Fruit fly (Drosophila melanogaster) whole organism, embryonic: ENCODE measurements around the gene CG9581.
A peak's percentile ranks its signal among the peaks of the same experiment; 100 is the strongest.

Source experiments
- Asciz ChIP-seq: fragments of 200-800 bp; sonication (Bioruptor generic); optimal IDR thresholded peaks from 2 replicates; lab custom pipeline; 2017; ENCODE audit warnings: missing biosample characterization, mild to moderate bottlenecking, missing genetic modification characterization, missing genetic modification reagents
- B-H2 ChIP-seq: fragments of 200-800 bp; sonication (Bioruptor generic); optimal IDR thresholded peaks from 2 replicates; lab custom pipeline; 2018; ENCODE audit warnings: missing biosample characterization, mild to moderate bottlenecking, missing genetic modification characterization
- CG13287 ChIP-seq: fragments of 200-800 bp; sonication (Bioruptor generic); IDR thresholded peaks from 2 replicates; pipeline ENCODE4 v1.3.6; 2022; ENCODE audit warnings: missing biosample characterization, missing genetic modification characterization; ENCODE audit not compliant: partially characterized antibody
- CG14050 ChIP-seq: fragments of 200-800 bp; sonication (Bioruptor generic); IDR thresholded peaks from 3 replicates; pipeline ENCODE4 v1.3.6; 2022; ENCODE audit warnings: missing biosample characterization, missing genetic modification characterization
- CG1529 ChIP-seq: fragments of 200-800 bp; sonication (Bioruptor generic); optimal IDR thresholded peaks from 3 replicates; lab custom pipeline; 2018; ENCODE audit warnings: missing biosample characterization, missing genetic modification characterization
- CG1647 ChIP-seq: fragments of 200-800 bp; sonication (Bioruptor generic); optimal IDR thresholded peaks from 3 replicates; lab custom pipeline; 2016; ENCODE audit warnings: missing biosample characterization, missing genetic modification characterization
- CG18262 ChIP-seq: fragments of 200-800 bp; optimal IDR thresholded peaks from 3 replicates; lab custom pipeline; 2019; ENCODE audit warnings: missing biosample characterization, mild to moderate bottlenecking, missing genetic modification characterization, moderate library complexity
- CG30403 ChIP-seq: fragments of 200-800 bp; sonication (Bioruptor generic); optimal IDR thresholded peaks from 3 replicates; lab custom pipeline; 2016; ENCODE audit warnings: missing biosample characterization, missing genetic modification characterization
- CG31224 ChIP-seq: fragments of 200-800 bp; sonication (Bioruptor generic); IDR thresholded peaks from 2 replicates; pipeline ENCODE4 v1.3.6; 2022; ENCODE audit warnings: missing biosample characterization, missing genetic modification characterization
- CG32767 ChIP-seq: fragments of 200-800 bp; sonication (Bioruptor generic); IDR thresholded peaks from 2 replicates; pipeline ENCODE4 v1.3.6; 2022; ENCODE audit warnings: missing biosample characterization, missing genetic modification characterization
- CG34224 ChIP-seq: fragments of 200-800 bp; sonication (Bioruptor generic); IDR thresholded peaks from 3 replicates; pipeline ENCODE4 v1.3.6; 2022; ENCODE audit warnings: missing biosample characterization, missing genetic modification characterization; ENCODE audit not compliant: partially characterized antibody
- CG3847 ChIP-seq: fragments of 200-800 bp; sonication (Bioruptor generic); IDR thresholded peaks from 2 replicates; pipeline ENCODE4 v1.3.6; 2022; ENCODE audit warnings: missing biosample characterization, missing genetic modification characterization
- CG42726 ChIP-seq: fragments of 200-800 bp; sonication (Bioruptor generic); IDR thresholded peaks from 2 replicates; pipeline ENCODE4 v1.3.6; 2022; ENCODE audit warnings: missing biosample characterization, missing genetic modification characterization; ENCODE audit not compliant: partially characterized antibody
- CG6272 ChIP-seq: fragments of 200-800 bp; sonication (Bioruptor generic); IDR thresholded peaks from 2 replicates; pipeline ENCODE4 v1.3.6; 2022; ENCODE audit warnings: missing biosample characterization, missing genetic modification characterization
- CG6683 ChIP-seq: fragments of 200-800 bp; sonication (Bioruptor generic); optimal IDR thresholded peaks from 2 replicates; lab custom pipeline; 2017; ENCODE audit warnings: missing biosample characterization, mild to moderate bottlenecking, missing genetic modification characterization, missing genetic modification reagents
- CG7556 ChIP-seq: fragments of 200-800 bp; sonication (Bioruptor generic); optimal IDR thresholded peaks from 2 replicates; lab custom pipeline; 2017; ENCODE audit warnings: missing biosample characterization, mild to moderate bottlenecking, missing genetic modification characterization
- CG7928 ChIP-seq: fragments of 200-800 bp; sonication (Bioruptor generic); optimal IDR thresholded peaks from 2 replicates; lab custom pipeline; 2017; ENCODE audit warnings: missing biosample characterization, mild to moderate bottlenecking, missing genetic modification characterization
- CG7963 ChIP-seq: fragments of 200-800 bp; sonication (Bioruptor generic); IDR thresholded peaks from 3 replicates; pipeline ENCODE4 v1.3.6; 2022; ENCODE audit warnings: missing biosample characterization, missing genetic modification characterization; ENCODE audit not compliant: partially characterized antibody
- CG8388 ChIP-seq: fragments of 200-800 bp; sonication (Bioruptor generic); optimal IDR thresholded peaks from 2 replicates; lab custom pipeline; 2019; ENCODE audit warnings: missing biosample characterization, mild to moderate bottlenecking, missing genetic modification characterization, moderate library complexity
- CG9609 ChIP-seq: fragments of 200-800 bp; sonication (Bioruptor generic); optimal IDR thresholded peaks from 3 replicates; lab custom pipeline; 2016; ENCODE audit warnings: missing biosample characterization, missing genetic modification characterization
- CG9797 ChIP-seq: fragments of 200-800 bp; sonication (Bioruptor generic); optimal IDR thresholded peaks from 3 replicates; lab custom pipeline; 2018; ENCODE audit warnings: missing biosample characterization, mild to moderate bottlenecking, missing genetic modification characterization
- CHES-1-like ChIP-seq: fragments of 200-800 bp; sonication (Bioruptor generic); optimal IDR thresholded peaks from 2 replicates; lab custom pipeline; 2016; ENCODE audit warnings: missing biosample characterization, missing genetic modification characterization
- CrebB ChIP-seq: fragments of 200-800 bp; sonication (Bioruptor generic); optimal IDR thresholded peaks from 3 replicates; lab custom pipeline; 2018; ENCODE audit warnings: missing biosample characterization, mild to moderate bottlenecking, missing genetic modification characterization
- Deaf1 ChIP-seq: fragments of 200-800 bp; optimal IDR thresholded peaks from 3 replicates; lab custom pipeline; 2019; ENCODE audit warnings: missing biosample characterization, mild to moderate bottlenecking, missing genetic modification characterization, moderate library complexity
- Ets97D ChIP-seq: fragments of 200-800 bp; sonication (Bioruptor generic); optimal IDR thresholded peaks from 3 replicates; lab custom pipeline; 2016; ENCODE audit warnings: missing biosample characterization, missing genetic modification characterization
- Fer3 ChIP-seq: fragments of 200-800 bp; sonication (Bioruptor generic); optimal IDR thresholded peaks from 2 replicates; lab custom pipeline; 2018; ENCODE audit warnings: missing biosample characterization, mild to moderate bottlenecking, missing genetic modification characterization, moderate library complexity
- GATAe ChIP-seq: fragments of 200-800 bp; sonication (Bioruptor generic); conservative IDR thresholded peaks from 2 replicates; pipeline ENCODE4 v1.3.6; 2022; ENCODE audit warnings: missing biosample characterization, missing genetic modification characterization
- Mes4 ChIP-seq: fragments of 200-800 bp; sonication (Bioruptor generic); optimal IDR thresholded peaks from 2 replicates; lab custom pipeline; 2016; ENCODE audit warnings: missing biosample characterization, missing genetic modification characterization
- Optix ChIP-seq: fragments of 200-800 bp; sonication (Bioruptor generic); IDR thresholded peaks from 3 replicates; pipeline ENCODE4 v1.3.6; 2022; ENCODE audit warnings: missing biosample characterization, missing genetic modification characterization
- Stat92E ChIP-seq, 3 experiments: fragments of >200 bp in 2 of 3; fragments of 200-800 bp in 1 of 3; sonication (Bioruptor generic) in 1 of 3; optimal IDR thresholded peaks; 2 replicates each; lab custom pipeline; 2017 to 2019; ENCODE audit warnings: missing biosample characterization in 3 of 3, missing genetic modification characterization in 3 of 3, mild to moderate bottlenecking in 1 of 3, moderate library complexity in 1 of 3
- Trl ChIP-seq, 3 experiments: fragments of >200 bp in 2 of 3; fragments of 200-800 bp in 1 of 3; sonication (Bioruptor generic) in 1 of 3; optimal IDR thresholded peaks; 2 replicates in 1 of 3; 3 replicates in 2 of 3; lab custom pipeline; 2016 to 2017; ENCODE audit warnings: missing biosample characterization in 1 of 3, missing genetic modification characterization in 1 of 3
- abd-A ChIP-seq: fragments of 200-800 bp; sonication (Bioruptor generic); optimal IDR thresholded peaks from 3 replicates; lab custom pipeline; 2019; ENCODE audit warnings: missing biosample characterization, mild to moderate bottlenecking, missing genetic modification characterization, moderate library complexity
- cas ChIP-seq: fragments of 200-800 bp; sonication (Bioruptor generic); IDR thresholded peaks from 2 replicates; pipeline ENCODE4 v1.3.6; 2022; ENCODE audit warnings: missing biosample characterization, missing genetic modification characterization
- corto ChIP-seq: fragments of 200-800 bp; sonication (Bioruptor generic); optimal IDR thresholded peaks from 2 replicates; lab custom pipeline; 2016; ENCODE audit warnings: missing biosample characterization, mild to moderate bottlenecking, missing genetic modification characterization, moderate library complexity
- crp ChIP-seq, 2 experiments: fragments of 200-800 bp; sonication (Bioruptor generic); optimal IDR thresholded peaks; 2 replicates in 1 of 2; 3 replicates in 1 of 2; lab custom pipeline; 2017; ENCODE audit warnings: missing biosample characterization in 2 of 2, missing genetic modification characterization in 2 of 2, mild to moderate bottlenecking in 1 of 2, moderate library complexity in 1 of 2
- fd102C ChIP-seq: fragments of 200-800 bp; sonication (Bioruptor generic); optimal IDR thresholded peaks from 2 replicates; lab custom pipeline; 2018; ENCODE audit warnings: missing biosample characterization, mild to moderate bottlenecking, missing genetic modification characterization, moderate library complexity
- gce ChIP-seq: fragments of 200-800 bp; sonication (Bioruptor generic); IDR thresholded peaks from 3 replicates; pipeline ENCODE4 v1.3.6; 2022; ENCODE audit warnings: missing biosample characterization, missing genetic modification characterization
- jigr1 ChIP-seq: fragments of 200-800 bp; sonication (Bioruptor generic); IDR thresholded peaks from 3 replicates; pipeline ENCODE4 v1.3.6; 2022; ENCODE audit warnings: missing biosample characterization, missing genetic modification characterization
- klu ChIP-seq: fragments of 200-800 bp; sonication (Bioruptor generic); IDR thresholded peaks from 2 replicates; pipeline ENCODE4 v1.3.6; 2022; ENCODE audit warnings: missing biosample characterization, missing genetic modification characterization
- p53 ChIP-seq: fragments of 200-800 bp; sonication (Bioruptor generic); optimal IDR thresholded peaks from 2 replicates; lab custom pipeline; 2016; ENCODE audit warnings: missing biosample characterization, missing genetic modification characterization
- pb ChIP-seq: fragments of 200-800 bp; sonication (Bioruptor generic); optimal IDR thresholded peaks from 3 replicates; lab custom pipeline; 2016; ENCODE audit warnings: missing biosample characterization, missing genetic modification characterization
- pzg ChIP-seq: fragments of 200-800 bp; sonication (Bioruptor generic); optimal IDR thresholded peaks from 3 replicates; lab custom pipeline; 2018; ENCODE audit warnings: missing biosample characterization, mild to moderate bottlenecking, missing genetic modification characterization, moderate library complexity
- repo ChIP-seq: fragments of 200-800 bp; sonication (Bioruptor generic); optimal IDR thresholded peaks from 2 replicates; lab custom pipeline; 2016; ENCODE audit warnings: missing biosample characterization, missing genetic modification characterization
- ro ChIP-seq: fragments of 200-800 bp; sonication (Bioruptor generic); IDR thresholded peaks from 2 replicates; pipeline ENCODE4 v1.3.6; 2022; ENCODE audit warnings: missing biosample characterization, missing genetic modification characterization
- sc ChIP-seq, 3 experiments: fragments of >200 bp in 2 of 3; fragments of 200-800 bp in 1 of 3; sonication (Bioruptor generic) in 1 of 3; optimal IDR thresholded peaks; 2 replicates in 2 of 3; 3 replicates in 1 of 3; lab custom pipeline; 2017; ENCODE audit warnings: mild to moderate bottlenecking in 1 of 3, missing biosample characterization in 1 of 3, missing genetic modification characterization in 1 of 3, missing genetic modification reagents in 1 of 3
- stwl ChIP-seq: fragments of 200-800 bp; sonication (Bioruptor generic); optimal IDR thresholded peaks from 3 replicates; lab custom pipeline; 2018; ENCODE audit warnings: missing biosample characterization, mild to moderate bottlenecking, missing genetic modification characterization, moderate library complexity
- sug ChIP-seq: fragments of 200-800 bp; optimal IDR thresholded peaks from 2 replicates; lab custom pipeline; 2019; ENCODE audit warnings: missing biosample characterization, mild to moderate bottlenecking, missing genetic modification characterization, moderate library complexity
- tll ChIP-seq, 2 experiments: fragments of 200-800 bp in 1 of 2; fragments of >200 bp in 1 of 2; sonication (Bioruptor generic) in 1 of 2; optimal IDR thresholded peaks; 2 replicates each; lab custom pipeline; 2017 to 2019; ENCODE audit warnings: missing biosample characterization in 2 of 2, missing genetic modification characterization in 2 of 2, mild to moderate bottlenecking in 1 of 2, moderate library complexity in 1 of 2

Gene CG9581

dm6 chrX:20173464-20173995 is 3.7 kb upstream of the CG9581 start, which contains the start of gene AnxB10 (continued):
- TF ChIP-seq Asciz (peak; percentile 63), Optix (GFP tag; lab: Robert Waterston, UW) (no peak), tll (GFP tag; optimal IDR thresholded peaks at IDR 0.05; lab: Kevin White, UChicago) (no peak), CHES-1-like (GFP tag; lab: Kevin White, UChicago) (peak; percentile 14), Ets97D (GFP tag; lab: Kevin White, UChicago) (peak; percentile 16), CG32767 (GFP tag; lab: Robert Waterston, UW) (0 out of 2 replicates have a peak, but pooled peaks have one; percentile 18), pzg (no peak), klu (GFP tag; lab: Robert Waterston, UW) (no peak), CG9609 (peak; percentile 0), CG14050 (GFP tag; lab: Robert Waterston, UW) (no peak), CrebB (tag; lab: Kevin White, UChicago) (no peak), CG1529 (peak; percentile 35), Trl (optimal IDR thresholded peaks at IDR 0.05; lab: Kevin White, UChicago) (no peak), Trl (GFP tag; optimal IDR thresholded peaks at IDR 0.05; lab: Kevin White, UChicago) (peak; percentile 36), CG6272 (GFP tag; lab: Robert Waterston, UW) (no peak), ro (GFP tag; lab: Robert Waterston, UW) (no peak), CG42726 (GFP tag; lab: Robert Waterston, UW) (no peak), sug (tag; lab: Kevin White, UChicago) (peak; percentile 4), abd-A (tag; lab: Kevin White, UChicago) (no peak), corto (peak; percentile 58), sc (optimal IDR thresholded peaks at IDR 0.05; lab: Kevin White, UChicago) (no peak), sc (GFP tag; optimal IDR thresholded peaks at IDR 0.05; lab: Kevin White, UChicago) (peak; percentile 20), CG3847 (no peak), Stat92E (GFP tag; optimal IDR thresholded peaks at IDR 0.05; lab: Kevin White, UChicago) (no peak), CG6683 (GFP tag; lab: Kevin White, UChicago) (peak; percentile 23), cas (GFP tag; lab: Robert Waterston, UW) (no peak), repo (peak; percentile 58), CG34224 (GFP tag; lab: Robert Waterston, UW) (no peak), pb (GFP tag; lab: Kevin White, UChicago) (peak; percentile 33), CG8388 (GFP tag; lab: Kevin White, UChicago) (peak; percentile 39), CG7928 (GFP tag; lab: Kevin White, UChicago) (no peak), fd102C (GFP tag; lab: Kevin White, UChicago) (no peak), CG31224 (GFP tag; lab: Robert Waterston, UW) (0 out of 2 replicates have a peak, but pooled peaks have one; percentile 25), CG9797 (no peak), CG1647 (GFP tag; lab: Kevin White, UChicago) (peak; percentile 11), stwl (no peak), Mes4 (GFP tag; lab: Kevin White, UChicago) (peak; percentile 37), CG13287 (GFP tag; lab: Robert Waterston, UW) (no peak), p53 (no peak), jigr1 (GFP tag; lab: Robert Waterston, UW) (peak; percentile 40; the same call in 2 of the 3 replicates), CG18262 (tag; lab: Kevin White, UChicago) (peak; percentile 68), B-H2 (GFP tag; lab: Kevin White, UChicago) (no peak), Deaf1 (peak; percentile 42), CG30403 (GFP tag; lab: Kevin White, UChicago) (peak; percentile 65), gce (GFP tag; lab: Robert Waterston, UW) (no peak), CG7963 (GFP tag; lab: Robert Waterston, UW) (no peak), GATAe (no peak), Fer3 (tag; lab: Kevin White, UChicago) (peak; percentile 58), CG7556 (GFP tag; lab: Kevin White, UChicago) (peak; percentile 58), crp (GFP tag; optimal IDR thresholded peaks at IDR 0.05; lab: Kevin White, UChicago) (no peak)
